Fruit fly (Drosophila melanogaster): ENCODE measurements around the gene cno.

dm6 chr3R:5193271-5193670, 24.0 kb downstream of the cno start:
- TF ChIP-seq fd85E (GFP tag; optimal IDR thresholded peaks at IDR 0.05) (no peak), CG4318 (GFP tag; optimal IDR thresholded peaks at IDR 0.05) (no peak), Lpt (GFP tag; optimal IDR thresholded peaks at IDR 0.05) (no peak), Hr39 (GFP tag; optimal IDR thresholded peaks at IDR 0.05) (no peak), CG6854 (GFP tag; optimal IDR thresholded peaks at IDR 0.05) (no peak), lz (GFP tag; optimal IDR thresholded peaks at IDR 0.05) (no peak), svp (GFP tag) (no peak)
